Worm (Caenorhabditis elegans) whole organism, L2 larva: ENCODE results near the gene srg-56.

Experiments used
- F13H6.1 ChIP-seq: sonication (generic microtip); optimal IDR thresholded peaks from 2 replicates; lab custom pipeline; 2016; ENCODE audit warnings: missing genetic modification characterization, missing compliant biosample characterization
- R02D3.7 ChIP-seq: fragments of 150-350 bp; optimal IDR thresholded peaks from 2 replicates; lab custom pipeline; 2014; ENCODE audit warnings: missing biosample characterization, missing genetic modification characterization
- ZK546.5 ChIP-seq: sonication (generic microtip); optimal IDR thresholded peaks from 2 replicates; lab custom pipeline; 2017; ENCODE audit warnings: missing biosample characterization, missing genetic modification characterization
- alr-1 ChIP-seq: fragments of 150-350 bp; optimal IDR thresholded peaks from 2 replicates; lab custom pipeline; 2014; ENCODE audit warnings: missing biosample characterization, missing genetic modification characterization
- aly-2 ChIP-seq: fragments of 150-350 bp; optimal IDR thresholded peaks from 2 replicates; lab custom pipeline; 2014; ENCODE audit warnings: missing biosample characterization, missing genetic modification characterization
- ama-1 ChIP-seq: fragments of 150-350 bp; optimal IDR thresholded peaks from 2 replicates; lab custom pipeline; 2018; ENCODE audit warnings: inconsistent platforms
- blmp-1 ChIP-seq: sonication (generic microtip); optimal IDR thresholded peaks from 2 replicates; lab custom pipeline; 2017; ENCODE audit warnings: missing genetic modification characterization, mild to moderate bottlenecking, missing compliant biosample characterization, antibody characterized with exemption, moderate library complexity; ENCODE audit not compliant: insufficient read depth
- ceh-16 ChIP-seq: fragments of 150-350 bp; optimal IDR thresholded peaks from 2 replicates; lab custom pipeline; 2014; ENCODE audit warnings: missing biosample characterization, missing genetic modification characterization
- ceh-82 ChIP-seq: fragments of 150-350 bp; optimal IDR thresholded peaks from 2 replicates; lab custom pipeline; 2014; ENCODE audit warnings: missing biosample characterization, missing genetic modification characterization
- dmd-4 ChIP-seq: sonication (generic microtip); optimal IDR thresholded peaks from 2 replicates; lab custom pipeline; 2017; ENCODE audit warnings: missing biosample characterization, missing genetic modification characterization
- egl-27 ChIP-seq: sonication (generic microtip); optimal IDR thresholded peaks from 3 replicates; lab custom pipeline; 2017; ENCODE audit warnings: missing biosample characterization, missing genetic modification reagents, missing genetic modification characterization
- elt-3 ChIP-seq: sonication (generic microtip); optimal IDR thresholded peaks from 2 replicates; lab custom pipeline; 2017; ENCODE audit warnings: missing biosample characterization, missing genetic modification characterization
- fos-1 ChIP-seq: fragments of 150-350 bp; optimal IDR thresholded peaks from 2 replicates; lab custom pipeline; 2014; ENCODE audit warnings: missing biosample characterization, missing genetic modification characterization
- gmeb-1 ChIP-seq: fragments of 150-350 bp; optimal IDR thresholded peaks from 2 replicates; lab custom pipeline; 2014; ENCODE audit warnings: missing biosample characterization, missing genetic modification characterization
- lin-11 ChIP-seq: fragments of 150-350 bp; sonication (generic microtip); optimal IDR thresholded peaks from 2 replicates; lab custom pipeline; 2014; ENCODE audit warnings: missing biosample characterization, missing genetic modification characterization, inconsistent platforms, mixed read lengths
- lin-13 ChIP-seq: fragments of 150-350 bp; optimal IDR thresholded peaks from 2 replicates; lab custom pipeline; 2014; ENCODE audit warnings: missing biosample characterization, missing genetic modification reagents, missing genetic modification characterization
- lin-39 ChIP-seq: fragments of 150-350 bp; optimal IDR thresholded peaks from 2 replicates; lab custom pipeline; 2014; ENCODE audit warnings: missing biosample characterization, missing genetic modification reagents, missing genetic modification characterization
- lsy-2 ChIP-seq, 2 experiments: fragments of 150-350 bp in 1 of 2; sonication (generic microtip) in 1 of 2; optimal IDR thresholded peaks; 2 replicates each; lab custom pipeline; 2014 to 2017; ENCODE audit warnings: missing biosample characterization in 2 of 2, missing genetic modification characterization in 2 of 2
- mab-5 ChIP-seq: fragments of 150-350 bp; optimal IDR thresholded peaks from 2 replicates; lab custom pipeline; 2014; ENCODE audit warnings: missing biosample characterization, missing genetic modification characterization
- mbf-1 ChIP-seq: sonication (generic microtip); optimal IDR thresholded peaks from 2 replicates; lab custom pipeline; 2017; ENCODE audit warnings: missing biosample characterization, missing genetic modification characterization
- mdl-1 ChIP-seq, 2 experiments: fragments of 150-350 bp in 1 of 2; sonication (generic microtip) in 1 of 2; optimal IDR thresholded peaks; 2 replicates each; lab custom pipeline; 2017; ENCODE audit warnings: missing biosample characterization in 2 of 2, missing genetic modification characterization in 2 of 2
- nhr-10 ChIP-seq: sonication (generic microtip); optimal IDR thresholded peaks from 2 replicates; lab custom pipeline; 2017; ENCODE audit warnings: missing biosample characterization, missing genetic modification characterization
- nhr-11 ChIP-seq: fragments of 150-350 bp; optimal IDR thresholded peaks from 2 replicates; lab custom pipeline; 2014; ENCODE audit warnings: missing biosample characterization, missing genetic modification characterization
- nhr-129 ChIP-seq: fragments of 150-350 bp; optimal IDR thresholded peaks from 2 replicates; lab custom pipeline; 2014; ENCODE audit warnings: missing biosample characterization, missing genetic modification characterization
- nhr-23 ChIP-seq: fragments of 150-350 bp; optimal IDR thresholded peaks from 2 replicates; lab custom pipeline; 2014; ENCODE audit warnings: missing biosample characterization, missing genetic modification reagents, missing genetic modification characterization
- nhr-6 ChIP-seq: fragments of 150-350 bp; optimal IDR thresholded peaks from 2 replicates; lab custom pipeline; 2014; ENCODE audit warnings: missing biosample characterization, missing genetic modification characterization
- peb-1 ChIP-seq: fragments of 150-350 bp; optimal IDR thresholded peaks from 2 replicates; lab custom pipeline; 2014; ENCODE audit warnings: missing biosample characterization, missing genetic modification characterization
- sem-4 ChIP-seq: fragments of 150-350 bp; optimal IDR thresholded peaks from 2 replicates; lab custom pipeline; 2014; ENCODE audit warnings: missing biosample characterization, missing genetic modification reagents, missing genetic modification characterization
- skn-1 ChIP-seq: sonication (generic microtip); optimal IDR thresholded peaks from 2 replicates; lab custom pipeline; 2017; ENCODE audit warnings: missing biosample characterization, missing genetic modification characterization
- sma-3 ChIP-seq: sonication (generic microtip); optimal IDR thresholded peaks from 2 replicates; lab custom pipeline; 2016; ENCODE audit warnings: missing genetic modification reagents, missing genetic modification characterization, missing compliant biosample characterization
- sma-9 ChIP-seq, 2 experiments: fragments of 150-350 bp in 1 of 2; sonication (generic microtip) in 1 of 2; optimal IDR thresholded peaks; 2 replicates each; lab custom pipeline; 2014 to 2016; ENCODE audit warnings: missing genetic modification characterization in 2 of 2, mild to moderate bottlenecking in 1 of 2, missing biosample characterization in 1 of 2, missing compliant biosample characterization in 1 of 2, missing genetic modification reagents in 1 of 2, moderate library complexity in 1 of 2
- snpc-4 ChIP-seq: fragments of 150-350 bp; optimal IDR thresholded peaks from 2 replicates; lab custom pipeline; 2014; ENCODE audit warnings: missing biosample characterization, missing genetic modification characterization
- unc-39 ChIP-seq: fragments of 150-350 bp; optimal IDR thresholded peaks from 2 replicates; lab custom pipeline; 2014; ENCODE audit warnings: missing biosample characterization, missing genetic modification characterization
- unc-55 ChIP-seq: fragments of 150-350 bp; sonication (generic microtip); optimal IDR thresholded peaks from 3 replicates; lab custom pipeline; 2014; ENCODE audit warnings: missing biosample characterization, missing genetic modification reagents, missing genetic modification characterization
- unc-62 ChIP-seq: fragments of 150-350 bp; optimal IDR thresholded peaks from 2 replicates; lab custom pipeline; 2014; ENCODE audit warnings: missing biosample characterization, missing genetic modification reagents, missing genetic modification characterization
- zag-1 ChIP-seq: fragments of 150-350 bp; optimal IDR thresholded peaks from 2 replicates; lab custom pipeline; 2014; ENCODE audit warnings: missing biosample characterization, missing genetic modification characterization
- ztf-1 ChIP-seq: fragments of 200-800 bp; sonication (Bioruptor generic); conservative IDR thresholded peaks from 2 replicates; pipeline ENCODE4 v1.3.6; 2022; ENCODE audit warnings: missing genetic modification characterization, missing compliant biosample characterization
- ztf-4 ChIP-seq: fragments of 150-350 bp; optimal IDR thresholded peaks from 2 replicates; lab custom pipeline; 2014; ENCODE audit warnings: missing biosample characterization, missing genetic modification characterization

Gene srg-56

ce11 chrV:2703299-2703698, 34.8 kb downstream of the srg-56 start:
- TF ChIP-seq sem-4 (tag; lab: Kevin White, UChicago): no peak
- no peak for TF ChIP-seq blmp-1 (tag; lab: Kevin White, UChicago)
- TF ChIP-seq egl-27 (tag; lab: Kevin White, UChicago): no peak
- TF ChIP-seq mdl-1 (tag; optimal IDR thresholded peaks at IDR 0.05; lab: Kevin White, UChicago): no peak
- no peak for TF ChIP-seq lin-39 (tag; lab: Kevin White, UChicago)
- no peak for TF ChIP-seq zag-1 (tag; lab: Kevin White, UChicago)
- TF ChIP-seq ceh-16 (tag; lab: Kevin White, UChicago): no peak
- TF ChIP-seq nhr-6 (tag; lab: Kevin White, UChicago): no peak
- TF ChIP-seq sma-3 (GFP tag; lab: Kevin White, UChicago): no peak
- TF ChIP-seq mbf-1 (tag; lab: Kevin White, UChicago): no peak
- no peak for TF ChIP-seq ZK546.5 (tag; lab: Kevin White, UChicago)

ce11 chrV:2702883-2703282, 35.2 kb downstream of the srg-56 start:
- TF ChIP-seq skn-1 (tag; lab: Kevin White, UChicago) (no peak), ceh-82 (tag; lab: Kevin White, UChicago) (no peak), peb-1 (no peak), elt-3 (no peak), ztf-1 (no peak)

ce11 chrV:2698826-2699225, 39.2 kb downstream of the srg-56 start, which contains the start of gene nuo-5:
Gene nuo-5, plus strand, starts transcription at chrV:2698972.
- TF ChIP-seq nhr-129 (tag; lab: Kevin White, UChicago): no peak
- TF ChIP-seq ZK546.5 (tag; lab: Kevin White, UChicago): no peak
- TF ChIP-seq lin-39 (tag; lab: Kevin White, UChicago): no peak
- no peak for TF ChIP-seq sem-4 (tag; lab: Kevin White, UChicago)
- no peak for TF ChIP-seq ceh-82 (tag; lab: Kevin White, UChicago)
- TF ChIP-seq nhr-23 (tag; lab: Kevin White, UChicago): no peak
- no peak for TF ChIP-seq lin-11 (tag; lab: Kevin White, UChicago)
- no peak for TF ChIP-seq ztf-4 (tag; lab: Kevin White, UChicago)
- TF ChIP-seq fos-1 (tag; lab: Kevin White, UChicago): no peak
- TF ChIP-seq mdl-1 (tag; optimal IDR thresholded peaks at IDR 0.05; lab: Kevin White, UChicago): no peak
- no peak for TF ChIP-seq mab-5 (tag; lab: Kevin White, UChicago)
- TF ChIP-seq elt-3: no peak
- TF ChIP-seq unc-62 (GFP tag; lab: Kevin White, UChicago): no peak
- TF ChIP-seq alr-1 (tag; lab: Kevin White, UChicago): no peak
- TF ChIP-seq unc-39 (tag; lab: Kevin White, UChicago): no peak
- no peak for TF ChIP-seq egl-27 (tag; lab: Kevin White, UChicago)
- TF ChIP-seq gmeb-1 (tag; lab: Kevin White, UChicago): no peak
- no peak for TF ChIP-seq blmp-1 (tag; lab: Kevin White, UChicago)
- no peak for TF ChIP-seq nhr-6 (tag; lab: Kevin White, UChicago)

- TF ChIP-seq lsy-2 (tag; optimal IDR thresholded peaks at IDR 0.05; lab: Kevin White, UChicago) (peak in 1 of 2 experiments; percentile 2), unc-55 (GFP tag; lab: Kevin White, UChicago) (peak; percentile 19), gmeb-1 (tag; lab: Kevin White, UChicago) (no peak), mbf-1 (tag; lab: Kevin White, UChicago) (no peak)
Observed at ce11 chrV:2697693-2698092, 40.4 kb downstream of the srg-56 start.

ce11 chrV:2695935-2696334, 42.1 kb downstream of the srg-56 start, which contains the start of gene Y45G12B.3:
Gene Y45G12B.3, minus strand, starts transcription at chrV:2696254.
- no peak for TF ChIP-seq R02D3.7 (tag; lab: Kevin White, UChicago)
- no peak for TF ChIP-seq nhr-6 (tag; lab: Kevin White, UChicago)
- no peak for TF ChIP-seq blmp-1 (tag; lab: Kevin White, UChicago)
- TF ChIP-seq lsy-2 (tag; optimal IDR thresholded peaks at IDR 0.05; lab: Kevin White, UChicago): no peak
- no peak for TF ChIP-seq F13H6.1 (tag; lab: Kevin White, UChicago)
- no peak for TF ChIP-seq lin-13 (GFP tag; lab: Kevin White, UChicago)

- TF ChIP-seq gmeb-1 (tag; lab: Kevin White, UChicago) (peak; percentile 71), ztf-1 (no peak), nhr-10 (no peak), egl-27 (tag; lab: Kevin White, UChicago) (no peak), aly-2 (tag; lab: Kevin White, UChicago) (no peak), unc-62 (GFP tag; lab: Kevin White, UChicago) (no peak), mbf-1 (tag; lab: Kevin White, UChicago) (no peak), sma-9 (GFP tag; optimal IDR thresholded peaks at IDR 0.05; lab: Kevin White, UChicago) (no peak), sma-9 (tag; optimal IDR thresholded peaks at IDR 0.05; lab: Kevin White, UChicago) (no peak), skn-1 (tag; lab: Kevin White, UChicago) (peak; percentile 22), peb-1 (no peak), F13H6.1 (tag; lab: Kevin White, UChicago) (peak; percentile 47), lin-39 (tag; lab: Kevin White, UChicago) (no peak), ama-1 (lab: Kevin White, UChicago) (no peak), ZK546.5 (tag; lab: Kevin White, UChicago) (no peak), lin-11 (tag; lab: Kevin White, UChicago) (peak; percentile 56), ceh-82 (tag; lab: Kevin White, UChicago) (no peak), mab-5 (tag; lab: Kevin White, UChicago) (peak; percentile 20), snpc-4 (tag; lab: Kevin White, UChicago) (no peak), nhr-11 (tag; lab: Kevin White, UChicago) (no peak), elt-3 (no peak), fos-1 (tag; lab: Kevin White, UChicago) (peak; percentile 24), ceh-16 (tag; lab: Kevin White, UChicago) (no peak), nhr-129 (tag; lab: Kevin White, UChicago) (peak; percentile 72), dmd-4 (no peak)
Observed at ce11 chrV:2694389-2694788, 43.7 kb downstream of the srg-56 start, which contains the start of gene Y45G12B.2. Gene Y45G12B.2, plus strand, starts transcription at chrV:2694771.
